Fruit fly (Drosophila melanogaster) whole organism, prepupa: Measurements from ENCODE around the gene Hsp27.

ENCODE experiments used
- Blimp-1 ChIP-seq: fragments of 200-800 bp; sonication (Bioruptor generic); optimal IDR thresholded peaks from 3 replicates; lab custom pipeline; 2017; ENCODE audit warnings: missing biosample characterization, missing genetic modification characterization, mild to moderate bottlenecking, moderate library complexity, missing genetic modification reagents
- CG10631 ChIP-seq: fragments of 200-800 bp; sonication (Bioruptor generic); optimal IDR thresholded peaks from 2 replicates; lab custom pipeline; 2016; ENCODE audit warnings: missing biosample characterization, missing genetic modification characterization
- CG10669 ChIP-seq: fragments of 200-800 bp; sonication (Bioruptor generic); optimal IDR thresholded peaks from 3 replicates; lab custom pipeline; 2018; ENCODE audit warnings: missing biosample characterization, mild to moderate bottlenecking, missing genetic modification characterization, moderate library complexity
- CG11294 ChIP-seq: fragments of 200-800 bp; sonication (Bioruptor generic); IDR thresholded peaks from 2 replicates; pipeline ENCODE4 v1.3.6; 2022; ENCODE audit warnings: missing biosample characterization, missing genetic modification characterization
- CG11762 ChIP-seq: fragments of 200-800 bp; sonication (Bioruptor generic); optimal IDR thresholded peaks from 3 replicates; lab custom pipeline; 2016; ENCODE audit warnings: missing biosample characterization, missing genetic modification characterization; ENCODE audit not compliant: insufficient read depth
- CG11902 ChIP-seq: fragments of 200-800 bp; sonication (Bioruptor generic); optimal IDR thresholded peaks from 3 replicates; lab custom pipeline; 2016; ENCODE audit warnings: missing biosample characterization, missing genetic modification characterization
- CG15336 ChIP-seq: fragments of 200-800 bp; sonication (Bioruptor generic); IDR thresholded peaks from 2 replicates; pipeline ENCODE4 v1.3.6; 2022; ENCODE audit warnings: missing biosample characterization, missing genetic modification characterization
- CG1621 ChIP-seq: fragments of 200-800 bp; sonication (Bioruptor generic); optimal IDR thresholded peaks from 3 replicates; lab custom pipeline; 2018; ENCODE audit warnings: missing biosample characterization, mild to moderate bottlenecking, missing genetic modification characterization
- CG16779 ChIP-seq: fragments of 200-800 bp; sonication (Bioruptor generic); optimal IDR thresholded peaks from 3 replicates; lab custom pipeline; 2017; ENCODE audit warnings: missing biosample characterization, mild to moderate bottlenecking, missing genetic modification characterization
- CG31627 ChIP-seq: fragments of 200-800 bp; sonication (Bioruptor generic); optimal IDR thresholded peaks from 3 replicates; lab custom pipeline; 2016; ENCODE audit warnings: missing biosample characterization, missing genetic modification characterization
- CG32006 ChIP-seq: fragments of 200-800 bp; sonication (Bioruptor generic); optimal IDR thresholded peaks from 3 replicates; lab custom pipeline; 2017; ENCODE audit warnings: missing biosample characterization, mild to moderate bottlenecking, missing genetic modification characterization
- CG34406 ChIP-seq: fragments of 200-800 bp; sonication (Bioruptor generic); optimal IDR thresholded peaks from 3 replicates; lab custom pipeline; 2016; ENCODE audit warnings: missing biosample characterization, missing genetic modification characterization
- CG3919 ChIP-seq: fragments of 200-800 bp; sonication (Bioruptor generic); optimal IDR thresholded peaks from 3 replicates; lab custom pipeline; 2016; ENCODE audit warnings: missing biosample characterization, missing genetic modification characterization
- CG4318 ChIP-seq: fragments of 200-800 bp; sonication (Bioruptor generic); optimal IDR thresholded peaks from 3 replicates; lab custom pipeline; 2017; ENCODE audit warnings: missing biosample characterization, mild to moderate bottlenecking, missing genetic modification characterization
- CG6163 ChIP-seq: fragments of 200-800 bp; sonication (Bioruptor generic); IDR thresholded peaks from 3 replicates; pipeline ENCODE4 v1.3.6; 2022; ENCODE audit warnings: missing biosample characterization, missing genetic modification characterization
- CG6792 ChIP-seq: fragments of 200-800 bp; sonication (Bioruptor generic); optimal IDR thresholded peaks from 3 replicates; lab custom pipeline; 2016; ENCODE audit warnings: missing biosample characterization, missing genetic modification characterization
- CG7368 ChIP-seq: fragments of 200-800 bp; sonication (Bioruptor generic); optimal IDR thresholded peaks from 3 replicates; lab custom pipeline; 2016; ENCODE audit warnings: missing biosample characterization, missing genetic modification characterization
- CG8119 ChIP-seq: fragments of 200-800 bp; sonication (Bioruptor generic); IDR thresholded peaks from 3 replicates; pipeline ENCODE4 v1.3.6; 2022; ENCODE audit warnings: missing biosample characterization, missing genetic modification characterization
- CG8632 ChIP-seq: fragments of 200-800 bp; sonication (Bioruptor generic); optimal IDR thresholded peaks from 3 replicates; lab custom pipeline; 2016; ENCODE audit warnings: missing biosample characterization, missing genetic modification characterization
- Eip75B ChIP-seq: fragments of 200-800 bp; sonication (Bioruptor generic); optimal IDR thresholded peaks from 3 replicates; lab custom pipeline; 2016; ENCODE audit warnings: missing biosample characterization, missing genetic modification characterization
- Eip78C ChIP-seq: fragments of 200-800 bp; sonication (Bioruptor generic); peaks from one replicate; lab custom pipeline; 2016; ENCODE audit warnings: missing biosample characterization, missing genetic modification characterization
- Eip93F ChIP-seq: fragments of 200-800 bp; sonication (Bioruptor generic); optimal IDR thresholded peaks from 2 replicates; lab custom pipeline; 2016; ENCODE audit warnings: missing biosample characterization, mild to moderate bottlenecking, missing genetic modification characterization
- Ets21C ChIP-seq: fragments of 200-800 bp; sonication (Bioruptor generic); optimal IDR thresholded peaks from 3 replicates; lab custom pipeline; 2016; ENCODE audit warnings: missing biosample characterization, missing genetic modification characterization
- Gug ChIP-seq: fragments of 200-800 bp; sonication (Bioruptor generic); IDR thresholded peaks from 2 replicates; pipeline ENCODE4 v1.3.6; 2022; ENCODE audit warnings: missing biosample characterization, missing genetic modification characterization
- Hr39 ChIP-seq: fragments of 200-800 bp; sonication (Bioruptor generic); optimal IDR thresholded peaks from 2 replicates; lab custom pipeline; 2016; ENCODE audit warnings: missing biosample characterization, missing genetic modification characterization
- Hr4 ChIP-seq: fragments of 200-800 bp; sonication (Bioruptor generic); optimal IDR thresholded peaks from 3 replicates; lab custom pipeline; 2016; ENCODE audit warnings: missing biosample characterization, missing genetic modification characterization
- Lpt ChIP-seq: fragments of 200-800 bp; sonication (Bioruptor generic); optimal IDR thresholded peaks from 3 replicates; lab custom pipeline; 2016; ENCODE audit warnings: missing biosample characterization, missing genetic modification characterization
- Met ChIP-seq: fragments of 200-800 bp; sonication (Bioruptor generic); optimal IDR thresholded peaks from 3 replicates; lab custom pipeline; 2016; ENCODE audit warnings: missing biosample characterization, missing genetic modification characterization
- Smox ChIP-seq: fragments of 200-800 bp; sonication (Bioruptor generic); optimal IDR thresholded peaks from 3 replicates; lab custom pipeline; 2016; ENCODE audit warnings: missing biosample characterization, missing genetic modification characterization
- Sox102F ChIP-seq: fragments of 200-800 bp; sonication (Bioruptor generic); optimal IDR thresholded peaks from 2 replicates; lab custom pipeline; 2016; ENCODE audit warnings: missing biosample characterization, mild to moderate bottlenecking, missing genetic modification characterization
- Sox14 ChIP-seq: fragments of 200-800 bp; sonication (Bioruptor generic); optimal IDR thresholded peaks from 3 replicates; lab custom pipeline; 2016; ENCODE audit warnings: missing biosample characterization, missing genetic modification characterization
- achi ChIP-seq: fragments of 200-800 bp; sonication (Bioruptor generic); optimal IDR thresholded peaks from 3 replicates; lab custom pipeline; 2016; ENCODE audit warnings: missing biosample characterization, missing genetic modification characterization
- cyc ChIP-seq: fragments of 200-800 bp; sonication (Bioruptor generic); optimal IDR thresholded peaks from 3 replicates; lab custom pipeline; 2016; ENCODE audit warnings: missing biosample characterization, missing genetic modification characterization
- dac ChIP-seq: fragments of 200-800 bp; sonication (Bioruptor generic); optimal IDR thresholded peaks from 2 replicates; lab custom pipeline; 2017; ENCODE audit warnings: missing biosample characterization, mild to moderate bottlenecking, missing genetic modification characterization
- dsx ChIP-seq: fragments of 200-800 bp; optimal IDR thresholded peaks from 3 replicates; lab custom pipeline; 2019; ENCODE audit warnings: missing biosample characterization, mild to moderate bottlenecking, missing genetic modification characterization, moderate library complexity; ENCODE audit not compliant: poor library complexity, severe bottlenecking
- eg ChIP-seq: fragments of 200-800 bp; sonication (Bioruptor generic); IDR thresholded peaks from 3 replicates; pipeline ENCODE4 v1.3.6; 2022; ENCODE audit warnings: missing biosample characterization, missing genetic modification characterization
- esn ChIP-seq: fragments of 200-800 bp; sonication (Bioruptor generic); optimal IDR thresholded peaks from 2 replicates; lab custom pipeline; 2016; ENCODE audit warnings: missing biosample characterization, mild to moderate bottlenecking, missing genetic modification characterization, moderate library complexity
- fd59A ChIP-seq: fragments of 200-800 bp; sonication (Bioruptor generic); optimal IDR thresholded peaks from 2 replicates; lab custom pipeline; 2017; ENCODE audit warnings: missing biosample characterization, mild to moderate bottlenecking, missing genetic modification characterization, missing genetic modification reagents
- fd85E ChIP-seq: fragments of 200-800 bp; sonication (Bioruptor generic); optimal IDR thresholded peaks from 3 replicates; lab custom pipeline; 2016; ENCODE audit warnings: missing biosample characterization, missing genetic modification characterization
- fkh ChIP-seq: fragments of 200-800 bp; sonication (Bioruptor generic); optimal IDR thresholded peaks from 3 replicates; lab custom pipeline; 2017; ENCODE audit warnings: missing biosample characterization, mild to moderate bottlenecking, missing genetic modification characterization, moderate library complexity
- lz ChIP-seq: fragments of 200-800 bp; sonication (Bioruptor generic); optimal IDR thresholded peaks from 3 replicates; lab custom pipeline; 2016; ENCODE audit warnings: missing biosample characterization, missing genetic modification characterization
- net ChIP-seq: fragments of 200-800 bp; sonication (Bioruptor generic); optimal IDR thresholded peaks from 3 replicates; lab custom pipeline; 2016; ENCODE audit warnings: missing biosample characterization, missing genetic modification characterization
- pdm3 ChIP-seq: fragments of 200-800 bp; sonication (Bioruptor generic); optimal IDR thresholded peaks from 3 replicates; lab custom pipeline; 2016; ENCODE audit warnings: missing biosample characterization, missing genetic modification characterization
- spab ChIP-seq: fragments of 200-800 bp; sonication (Bioruptor generic); optimal IDR thresholded peaks from 2 replicates; lab custom pipeline; 2017; ENCODE audit warnings: missing biosample characterization, mild to moderate bottlenecking, missing genetic modification characterization, missing genetic modification reagents
- ss ChIP-seq, 2 experiments: fragments of 200-800 bp; sonication (Bioruptor generic); optimal IDR thresholded peaks; 2 replicates in 1 of 2; 3 replicates in 1 of 2; lab custom pipeline; 2017 to 2018; ENCODE audit warnings: mild to moderate bottlenecking in 2 of 2, missing biosample characterization in 2 of 2, missing genetic modification characterization in 2 of 2, moderate library complexity in 1 of 2

Hsp27 gene

dm6 chr3L:9426656-9427294, 42.9 kb downstream of the Hsp27 start, which contains the start of the genes Atat and Shc (continued):
- TF ChIP-seq Eip78C (GFP tag; lab: Kevin White, UChicago) (peak; percentile 99), achi (GFP tag; lab: Kevin White, UChicago) (peak; percentile 97), CG7368 (GFP tag; lab: Kevin White, UChicago) (peak; percentile 98), Eip93F (peak; percentile 95), CG8632 (GFP tag; lab: Kevin White, UChicago) (peak; percentile 98), CG4318 (GFP tag; lab: Kevin White, UChicago) (peak; percentile 99), net (GFP tag; lab: Kevin White, UChicago) (peak; percentile 98), eg (GFP tag; lab: Robert Waterston, UW) (peak; percentile 99), fkh (GFP tag; lab: Kevin White, UChicago) (peak; percentile 87), CG34406 (GFP tag; lab: Kevin White, UChicago) (peak; percentile 98), Hr39 (GFP tag; lab: Kevin White, UChicago) (peak; percentile 100), Eip75B (GFP tag; lab: Kevin White, UChicago) (peak; percentile 98), CG31627 (peak; percentile 100), cyc (GFP tag; lab: Kevin White, UChicago) (peak; percentile 99)

- TF ChIP-seq Smox (GFP tag; lab: Kevin White, UChicago) (peak; percentile 54), Blimp-1 (GFP tag; lab: Kevin White, UChicago) (peak; percentile 15), CG3919 (GFP tag; lab: Kevin White, UChicago) (peak; percentile 63), Eip75B (GFP tag; lab: Kevin White, UChicago) (peak; percentile 50), Gug (GFP tag; lab: Robert Waterston, UW) (no peak), CG10669 (GFP tag; lab: Kevin White, UChicago) (peak; percentile 24), Sox14 (GFP tag; lab: Kevin White, UChicago) (peak; percentile 24), CG15336 (GFP tag; lab: Robert Waterston, UW) (0 out of 2 replicates have a peak, but pooled peaks have one; percentile 26), CG11294 (no peak), spab (no peak), CG32006 (GFP tag; lab: Kevin White, UChicago) (no peak), CG11902 (no peak), net (GFP tag; lab: Kevin White, UChicago) (peak; percentile 47), CG11762 (GFP tag; lab: Kevin White, UChicago) (no peak), Lpt (no peak), fd59A (GFP tag; lab: Kevin White, UChicago) (no peak), eg (GFP tag; lab: Robert Waterston, UW) (peak; percentile 59), Hr39 (GFP tag; lab: Kevin White, UChicago) (peak; percentile 51), CG16779 (tag; lab: Kevin White, UChicago) (peak; percentile 28), lz (peak; percentile 65), CG8632 (GFP tag; lab: Kevin White, UChicago) (peak; percentile 18), esn (GFP tag; lab: Kevin White, UChicago) (peak; percentile 72), CG6792 (GFP tag; lab: Kevin White, UChicago) (peak; percentile 34), CG6163 (peak; percentile 27; the same call in 2 of the 3 replicates), ss (GFP tag; optimal IDR thresholded peaks at IDR 0.05; lab: Kevin White, UChicago) (peak; percentile 53 to 57), Met (GFP tag; lab: Kevin White, UChicago) (peak; percentile 67), Sox102F (peak; percentile 59), Eip78C (GFP tag; lab: Kevin White, UChicago) (peak; percentile 75), pdm3 (GFP tag; lab: Kevin White, UChicago) (peak; percentile 40), dac (no peak), Eip93F (no peak), dsx (GFP tag; lab: Kevin White, UChicago) (peak; percentile 11), CG1621 (tag; lab: Kevin White, UChicago) (peak; percentile 53), CG10631 (no peak), fd85E (GFP tag; lab: Kevin White, UChicago) (no peak), CG8119 (GFP tag; lab: Robert Waterston, UW) (peak; percentile 40; the same call in 1 of the 3 replicates), Hr4 (GFP tag; lab: Kevin White, UChicago) (no peak), Ets21C (GFP tag; lab: Kevin White, UChicago) (no peak)
These were observed 46.1 kb downstream of the Hsp27 start, which contains the start of the genes RpS17 and MTF-1 for dm6 chr3L:9429665-9430607. RpS17 (minus strand) TSS chr3L:9429821. MTF-1 (plus strand) TSS chr3L:9430312.
